Fruit fly (Drosophila melanogaster) whole organism, wandering third instar larva: Measurements from ENCODE around the gene CG42709.

Experiments used
- CrebA ChIP-seq: fragments of 200-800 bp; sonication (Bioruptor generic); optimal IDR thresholded peaks from 2 replicates; lab custom pipeline; 2016; ENCODE audit warnings: missing biosample characterization, mild to moderate bottlenecking, missing genetic modification characterization, borderline replicate concordance
- Dif ChIP-seq: fragments of 200-275, 200-300 bp; sonication (Bioruptor generic); optimal IDR thresholded peaks from 2 replicates; lab custom pipeline; 2018; ENCODE audit warnings: missing biosample characterization, missing genetic modification characterization; ENCODE audit not compliant: partially characterized antibody
- dmrt93B ChIP-seq: fragments of 200-800 bp; sonication (Bioruptor generic); optimal IDR thresholded peaks from 2 replicates; lab custom pipeline; 2018; ENCODE audit warnings: missing biosample characterization, mild to moderate bottlenecking, missing genetic modification characterization
- pan ChIP-seq: fragments of >200 bp; optimal IDR thresholded peaks from 2 replicates; lab custom pipeline; 2017

dm6 chr3L:12832355-12832881, 42.4 kb downstream of the CG42709 start:
- TF ChIP-seq dmrt93B (GFP tag; lab: Kevin White, UChicago), result no peak
- no peak for TF ChIP-seq pan
- TF ChIP-seq Dif (GFP tag; lab: Kevin White, UChicago), result peak; percentile 90
- TF ChIP-seq CrebA (GFP tag; lab: Kevin White, UChicago), result peak; percentile 10
